Worm (Caenorhabditis elegans) whole organism, young adult: Measurements from ENCODE around the gene T23F6.3.

ENCODE experiments used
- B0261.1 ChIP-seq: sonication (generic microtip); optimal IDR thresholded peaks from 2 replicates; lab custom pipeline; 2016; ENCODE audit warnings: mild to moderate bottlenecking, missing genetic modification characterization, moderate library complexity, missing compliant biosample characterization
- F10E7.11 ChIP-seq: sonication (generic microtip); optimal IDR thresholded peaks from 2 replicates; lab custom pipeline; 2017; ENCODE audit warnings: mild to moderate bottlenecking, missing genetic modification characterization, moderate library complexity, missing compliant biosample characterization
- F22D6.2 ChIP-seq: sonication (generic microtip); optimal IDR thresholded peaks from 2 replicates; lab custom pipeline; 2016; ENCODE audit warnings: mild to moderate bottlenecking, missing genetic modification characterization, missing compliant biosample characterization
- F37B4.10 ChIP-seq: fragments of 200-800 bp; sonication (Bioruptor generic); IDR thresholded peaks from 2 replicates; pipeline ENCODE4 v1.3.6; 2022; ENCODE audit warnings: missing genetic modification characterization, missing compliant biosample characterization
- F49E8.2 ChIP-seq: sonication (generic microtip); optimal IDR thresholded peaks from 3 replicates; lab custom pipeline; 2017; ENCODE audit warnings: missing genetic modification characterization, mild to moderate bottlenecking, missing compliant biosample characterization, antibody characterized with exemption, moderate library complexity; ENCODE audit not compliant: insufficient read depth
- F52B5.7 ChIP-seq: sonication (generic microtip); optimal IDR thresholded peaks from 2 replicates; lab custom pipeline; 2016; ENCODE audit warnings: mild to moderate bottlenecking, missing genetic modification characterization, missing compliant biosample characterization
- F57A8.1 ChIP-seq: fragments of 200-800 bp; sonication (Bioruptor generic); optimal IDR thresholded peaks from 2 replicates; lab custom pipeline; 2018; ENCODE audit warnings: mild to moderate bottlenecking, missing genetic modification characterization, moderate library complexity, missing compliant biosample characterization
- Y53G8AR.9 ChIP-seq: fragments of 200-800 bp; sonication (Bioruptor generic); conservative IDR thresholded peaks from 2 replicates; pipeline ENCODE4 v1.3.6; 2022; ENCODE audit warnings: missing genetic modification reagents, missing genetic modification characterization, missing compliant biosample characterization
- Y95B8A.8 ChIP-seq: fragments of 200-800 bp; sonication (Bioruptor generic); IDR thresholded peaks from 2 replicates; pipeline ENCODE4 v1.3.6; 2022; ENCODE audit warnings: missing genetic modification reagents, missing genetic modification characterization, missing compliant biosample characterization
- aptf-3 ChIP-seq: fragments of 200-800 bp; sonication (Bioruptor generic); IDR thresholded peaks from 2 replicates; pipeline ENCODE4 v1.3.6; 2022; ENCODE audit warnings: missing genetic modification characterization, missing compliant biosample characterization
- attf-3 ChIP-seq: fragments of 200-800 bp; sonication (Bioruptor generic); conservative IDR thresholded peaks from 2 replicates; pipeline ENCODE4 v1.3.6; 2022; ENCODE audit warnings: missing genetic modification reagents, missing genetic modification characterization, missing compliant biosample characterization
- attf-6 ChIP-seq: fragments of 200-800 bp; sonication (Bioruptor generic); IDR thresholded peaks from 2 replicates; pipeline ENCODE4 v1.3.6; 2022; ENCODE audit warnings: missing genetic modification reagents, missing genetic modification characterization, missing compliant biosample characterization
- bed-1 ChIP-seq: fragments of 200-800 bp; sonication (Bioruptor generic); IDR thresholded peaks from 2 replicates; pipeline ENCODE4 v1.3.6; 2022; ENCODE audit warnings: missing genetic modification reagents, missing genetic modification characterization, missing compliant biosample characterization
- cebp-2 ChIP-seq: fragments of 200-800 bp; sonication (Bioruptor generic); IDR thresholded peaks from 2 replicates; pipeline ENCODE4 v1.3.6; 2022; ENCODE audit warnings: missing genetic modification characterization, missing compliant biosample characterization
- ceh-100 ChIP-seq: fragments of 200-800 bp; sonication (Bioruptor generic); IDR thresholded peaks from 2 replicates; pipeline ENCODE4 v1.3.6; 2022; ENCODE audit warnings: missing genetic modification reagents, missing genetic modification characterization, missing compliant biosample characterization
- ceh-40 ChIP-seq: fragments of 200-800 bp; sonication (Bioruptor generic); IDR thresholded peaks from 2 replicates; pipeline ENCODE4 v1.3.6; 2022; ENCODE audit warnings: missing genetic modification characterization, missing compliant biosample characterization
- ceh-58 ChIP-seq: fragments of 200-800 bp; sonication (Bioruptor generic); IDR thresholded peaks from 2 replicates; pipeline ENCODE4 v1.3.6; 2022; ENCODE audit warnings: missing genetic modification characterization, missing compliant biosample characterization
- hrde-1 ChIP-seq: sonication (generic microtip); optimal IDR thresholded peaks from 2 replicates; lab custom pipeline; 2016; ENCODE audit warnings: missing genetic modification characterization, mild to moderate bottlenecking, missing compliant biosample characterization, moderate library complexity, missing genotype, missing genetic modification reagents, borderline replicate concordance
- lin-26 ChIP-seq: fragments of 200-800 bp; sonication (Bioruptor generic); IDR thresholded peaks from 2 replicates; pipeline ENCODE4 v1.3.6; 2022; ENCODE audit warnings: missing genetic modification reagents, missing genetic modification characterization, missing compliant biosample characterization
- lir-1 ChIP-seq: fragments of 200-800 bp; sonication (Bioruptor generic); conservative IDR thresholded peaks from 2 replicates; pipeline ENCODE4 v1.3.6; 2022; ENCODE audit warnings: missing genetic modification reagents, missing genetic modification characterization, missing compliant biosample characterization
- lsl-1 ChIP-seq: fragments of 200-800 bp; sonication (Bioruptor generic); optimal IDR thresholded peaks from 2 replicates; lab custom pipeline; 2018; ENCODE audit warnings: mild to moderate bottlenecking, missing genetic modification characterization, moderate library complexity, missing compliant biosample characterization
- madf-6 ChIP-seq: fragments of 200-800 bp; sonication (Bioruptor generic); IDR thresholded peaks from 2 replicates; pipeline ENCODE4 v1.3.6; 2022; ENCODE audit warnings: missing genetic modification reagents, missing genetic modification characterization, missing compliant biosample characterization
- nfya-2 ChIP-seq: fragments of 200-800 bp; sonication (Bioruptor generic); IDR thresholded peaks from 2 replicates; pipeline ENCODE4 v1.3.6; 2022; ENCODE audit warnings: missing genetic modification reagents, missing genetic modification characterization, missing compliant biosample characterization
- nfyb-1 ChIP-seq: fragments of 200-800 bp; sonication (Bioruptor generic); IDR thresholded peaks from 2 replicates; pipeline ENCODE4 v1.3.6; 2022; ENCODE audit warnings: missing genetic modification reagents, missing genetic modification characterization, missing compliant biosample characterization
- nhr-120 ChIP-seq: fragments of 200-800 bp; sonication (Bioruptor generic); IDR thresholded peaks from 2 replicates; pipeline ENCODE4 v1.3.6; 2022; ENCODE audit warnings: missing genetic modification characterization, missing compliant biosample characterization
- nhr-27 ChIP-seq: fragments of 200-800 bp; sonication (Bioruptor generic); optimal IDR thresholded peaks from 2 replicates; lab custom pipeline; 2018; ENCODE audit warnings: mild to moderate bottlenecking, missing genetic modification characterization, moderate library complexity, missing compliant biosample characterization
- nhr-80 ChIP-seq: sonication (generic microtip); optimal IDR thresholded peaks from 2 replicates; lab custom pipeline; 2016; ENCODE audit warnings: missing genetic modification characterization, missing compliant biosample characterization
- rec-8 ChIP-seq, 2 experiments: sonication (generic microtip); optimal IDR thresholded peaks; 2 replicates each; lab custom pipeline; 2016; ENCODE audit warnings: mild to moderate bottlenecking in 2 of 2, missing genetic modification characterization in 2 of 2, missing genetic modification reagents in 2 of 2, missing genotype in 2 of 2, missing biosample characterization in 1 of 2, missing compliant biosample characterization in 1 of 2, moderate library complexity in 1 of 2
- snpc-1.1 ChIP-seq: sonication (generic microtip); optimal IDR thresholded peaks from 2 replicates; lab custom pipeline; 2017; ENCODE audit warnings: missing genetic modification characterization, mild to moderate bottlenecking, missing compliant biosample characterization, antibody characterized with exemption, moderate library complexity, missing genotype, missing genetic modification reagents; ENCODE audit not compliant: insufficient read depth
- snpc-1.3 ChIP-seq: sonication (generic microtip); optimal IDR thresholded peaks from 2 replicates; lab custom pipeline; 2017; ENCODE audit warnings: missing genetic modification characterization, mild to moderate bottlenecking, missing compliant biosample characterization, antibody characterized with exemption, moderate library complexity, missing genotype, missing genetic modification reagents; ENCODE audit not compliant: insufficient read depth
- tbp1 ChIP-seq: fragments of 200-800 bp; sonication (Bioruptor generic); optimal IDR thresholded peaks from 2 replicates; lab custom pipeline; 2018; ENCODE audit warnings: mild to moderate bottlenecking, missing genetic modification characterization, missing compliant biosample characterization
- ztf-18 ChIP-seq: sonication (generic microtip); optimal IDR thresholded peaks from 2 replicates; lab custom pipeline; 2016; ENCODE audit warnings: missing genotype, mild to moderate bottlenecking, missing genetic modification characterization, missing compliant biosample characterization
- ztf-25 ChIP-seq: fragments of 200-800 bp; sonication (Bioruptor generic); IDR thresholded peaks from 2 replicates; pipeline ENCODE4 v1.3.6; 2022; ENCODE audit warnings: missing genetic modification reagents, missing genetic modification characterization, missing compliant biosample characterization
- ztf-6 ChIP-seq: fragments of 200-800 bp; sonication (Bioruptor generic); IDR thresholded peaks from 2 replicates; pipeline ENCODE4 v1.3.6; 2022; ENCODE audit warnings: missing genetic modification reagents, missing genetic modification characterization, missing compliant biosample characterization

Gene T23F6.3

DNA sequence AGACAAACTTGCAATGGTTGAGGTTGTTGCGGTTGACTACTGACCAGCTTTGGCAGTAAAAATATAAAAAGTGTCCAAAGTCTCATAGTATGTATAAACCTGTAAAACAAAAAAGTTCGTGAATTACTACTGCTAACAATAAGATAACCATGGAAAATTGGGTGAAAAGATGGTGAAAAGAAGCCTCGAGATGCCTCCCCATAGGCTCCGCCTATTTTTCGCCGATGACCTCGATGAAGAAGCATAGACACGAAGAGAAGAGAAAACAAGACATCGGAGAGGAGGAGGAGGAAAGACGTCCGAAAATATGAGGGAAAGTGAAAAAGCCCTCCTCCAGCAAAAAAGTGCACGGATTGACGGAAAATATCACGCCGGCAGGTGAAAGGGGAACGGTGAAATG is 16.9 kb upstream of the T23F6.3 start, which contains the start of gene T23F6.5:
TSS of gene T23F6.5 (minus strand) at position 101 of the 400 bp plus-strand sequence.
- TF ChIP-seq ztf-18 (tag; lab: Kevin White, UChicago) (no peak), attf-6 (GFP tag; lab: Robert Waterston, UW) (no peak), nhr-27 (tag; lab: Kevin White, UChicago) (no peak), ztf-6 (GFP tag; lab: Robert Waterston, UW) (no peak), lin-26 (no peak), attf-3 (GFP tag; lab: Robert Waterston, UW) (no peak)

ce11 chrIV:12731503-12731902 is 6.9 kb upstream of the T23F6.3 start:
- TF ChIP-seq Y53G8AR.9 (GFP tag; lab: Robert Waterston, UW) (0 out of 2 replicates have a peak, but pooled peaks have one; percentile 36), ztf-25 (GFP tag; lab: Robert Waterston, UW) (0 out of 2 replicates have a peak, but pooled peaks have one; percentile 53), F37B4.10 (0 out of 2 replicates have a peak, but pooled peaks have one; percentile 63), cebp-2 (GFP tag; lab: Robert Waterston, UW) (0 out of 2 replicates have a peak, but pooled peaks have one; percentile 25), nfya-2 (GFP tag; lab: Robert Waterston, UW) (peak; percentile 4; the same call in 1 of the 2 replicates)

ce11 chrIV:12730624-12731023 is 6.1 kb upstream of the T23F6.3 start:
- TF ChIP-seq nfyb-1 = 0 out of 2 replicates have a peak, but pooled peaks have one; percentile 58
- TF ChIP-seq madf-6 (GFP tag; lab: Robert Waterston, UW) = 0 out of 2 replicates have a peak, but pooled peaks have one; percentile 3
- TF ChIP-seq Y95B8A.8 (GFP tag; lab: Robert Waterston, UW) = peak; percentile 50; the same call in 1 of the 2 replicates
- TF ChIP-seq ztf-6 (GFP tag; lab: Robert Waterston, UW) = peak; percentile 57; the same call in 1 of the 2 replicates
- TF ChIP-seq, all 124 proteins: peak for 4; not testable (repeated sequence) for 120

- no peak for TF ChIP-seq madf-6 (GFP tag; lab: Robert Waterston, UW)
- no peak for TF ChIP-seq nhr-120 (GFP tag; lab: Robert Waterston, UW)
- no peak for TF ChIP-seq F57A8.1 (GFP tag; lab: Kevin White, UChicago)
- TF ChIP-seq snpc-1.3 (tag; lab: Kevin White, UChicago) = no peak
- peak; percentile 21 for TF ChIP-seq nhr-80 (tag; lab: Kevin White, UChicago)
- TF ChIP-seq bed-1 (GFP tag; lab: Robert Waterston, UW) = no peak
- TF ChIP-seq snpc-1.1 (tag; lab: Kevin White, UChicago) = no peak
These were observed 3.6 kb upstream of the T23F6.3 start for ce11 chrIV:12728162-12728561.

DNA sequence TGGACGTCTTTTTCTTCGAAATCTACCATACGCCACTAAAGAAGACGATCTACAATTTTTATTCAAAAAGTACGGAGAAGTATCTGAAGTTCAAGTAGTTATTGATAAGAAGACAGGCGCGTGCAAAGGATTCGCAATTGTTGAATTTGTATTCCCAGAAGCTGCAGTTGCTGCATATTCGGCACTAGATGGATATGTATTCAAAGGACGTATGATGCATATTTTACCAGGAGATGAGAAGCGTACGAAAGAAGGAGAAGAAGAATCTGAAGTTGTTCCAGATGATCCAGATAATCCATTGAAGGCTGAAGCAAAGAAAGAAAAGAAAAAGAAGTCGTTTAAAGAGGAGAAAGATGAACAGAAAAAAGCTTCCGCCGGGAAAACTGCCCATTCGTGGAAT is 1.4 kb upstream of the T23F6.3 start:
- TF ChIP-seq aptf-3 (GFP tag; lab: Robert Waterston, UW) = no peak
- no peak for TF ChIP-seq F52B5.7 (tag; lab: Kevin White, UChicago)
- no peak for TF ChIP-seq lir-1 (GFP tag; lab: Robert Waterston, UW)
- TF ChIP-seq F22D6.2 (tag; lab: Kevin White, UChicago) = no peak
- no peak for TF ChIP-seq ceh-100 (GFP tag; lab: Robert Waterston, UW)
- no peak for TF ChIP-seq ceh-40
- TF ChIP-seq B0261.1 = no peak
- no peak for TF ChIP-seq ztf-6 (GFP tag; lab: Robert Waterston, UW)
- TF ChIP-seq tbp1 (GFP tag; lab: Kevin White, UChicago) = no peak
- TF ChIP-seq hrde-1 (tag; lab: Kevin White, UChicago) = no peak
- no peak for TF ChIP-seq F10E7.11 (tag; lab: Kevin White, UChicago)
- TF ChIP-seq ceh-58 (GFP tag; lab: Robert Waterston, UW) = no peak
- no peak for TF ChIP-seq lsl-1 (GFP tag; lab: Kevin White, UChicago)
- TF ChIP-seq rec-8 (tag; optimal IDR thresholded peaks at IDR 0.05; lab: Kevin White, UChicago) = no peak
- TF ChIP-seq F49E8.2 (tag; lab: Kevin White, UChicago) = no peak
- TF ChIP-seq madf-6 (GFP tag; lab: Robert Waterston, UW) = no peak
